Worm (Caenorhabditis elegans): ENCODE data around the gene C55A1.11.
A peak's percentile ranks its signal among the peaks of the same experiment; 100 is the strongest.
"Not testable (repeated sequence)": the region's sequence is repeated elsewhere in the genome, so short reads cannot be mapped to it uniquely, and the experiment has no call there.

The C55A1.11 gene

DNA sequence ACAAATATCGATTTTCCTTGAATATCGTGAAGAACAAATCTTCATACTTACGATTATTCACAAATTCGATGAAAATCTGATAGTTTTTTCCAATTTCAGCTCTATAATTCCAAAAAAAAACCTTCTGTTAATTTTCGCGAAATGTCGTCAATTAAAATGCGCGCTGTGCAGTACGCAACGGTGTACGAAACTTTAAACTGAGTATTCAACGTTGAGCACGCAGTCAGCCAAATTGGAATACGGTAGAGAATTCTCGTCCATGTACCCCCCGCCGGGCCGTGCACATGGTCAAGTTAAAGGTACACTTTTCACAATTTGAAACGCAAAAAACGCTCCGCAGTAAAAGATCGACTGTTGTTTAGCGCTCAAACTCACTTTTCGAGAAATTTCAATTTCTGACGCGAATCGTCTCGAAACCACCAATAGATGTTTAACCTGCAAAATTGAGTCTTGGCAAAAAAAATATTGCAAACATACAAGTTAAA lies 35.4 kb upstream of the C55A1.11 start, which contains the start of gene F28F8.7 (continued):
- TF ChIP-seq ztf-3 (GFP tag; optimal IDR thresholded peaks at IDR 0.05) (peak; percentile 46), snpc-4 (tag; optimal IDR thresholded peaks at IDR 0.05) (peak in 2 of 4 experiments; percentile 63 to 82), cebp-1 (GFP tag; IDR thresholded peaks at IDR 0.05) (peak; percentile 74), cebp-1 (tag; optimal IDR thresholded peaks at IDR 0.05) (peak; percentile 78), ceh-100 (GFP tag; IDR thresholded peaks at IDR 0.05) (peak; percentile 79), madf-6 (GFP tag; IDR thresholded peaks at IDR 0.05) (peak; percentile 50), Y79H2A.3 (GFP tag; conservative IDR thresholded peaks at IDR 0.05) (peak; percentile 45), egl-18 (GFP tag; IDR thresholded peaks at IDR 0.05) (0 out of 2 replicates have a peak, but pooled peaks have one; percentile 25), let-607 (tag; optimal IDR thresholded peaks at IDR 0.05) (peak; percentile 51 to 85), rcor-1 (GFP tag; IDR thresholded peaks at IDR 0.05) (peak; percentile 68; the same call in 1 of the 2 replicates), lin-40 (tag; optimal IDR thresholded peaks at IDR 0.05) (peak; percentile 69), atf-7 (tag; optimal IDR thresholded peaks at IDR 0.05) (peak; percentile 79), Y95B8A.8 (GFP tag; IDR thresholded peaks at IDR 0.05) (peak; percentile 79), rec-8 (tag; optimal IDR thresholded peaks at IDR 0.05) (peak; percentile 26 to 55), somi-1 (GFP tag; optimal IDR thresholded peaks at IDR 0.05) (peak; percentile 38), ekl-4 (GFP tag; IDR thresholded peaks at IDR 0.05) (peak; percentile 51; the same call in 1 of the 2 replicates), F37B4.10 (GFP tag; IDR thresholded peaks at IDR 0.05) (0 out of 2 replicates have a peak, but pooled peaks have one; percentile 31), let-526 (GFP tag; IDR thresholded peaks at IDR 0.05) (peak; percentile 71; the same call in 1 of the 2 replicates), nhr-80 (tag; optimal IDR thresholded peaks at IDR 0.05) (peak; percentile 75), athp-1 (tag; optimal IDR thresholded peaks at IDR 0.05) (peak; percentile 38), hsf-1 (GFP tag; IDR thresholded peaks at IDR 0.05) (peak; percentile 65)
- not testable (repeated sequence) for TF ChIP-seq snpc-4 (GFP tag; optimal IDR thresholded peaks at IDR 0.05)

- TF ChIP-seq mxl-1 (tag; optimal IDR thresholded peaks at IDR 0.05) (no peak), ZK185.1 (tag; optimal IDR thresholded peaks at IDR 0.05; ENCODE audit: poor library complexity, severe bottlenecking) (no peak), F49E8.2 (tag; optimal IDR thresholded peaks at IDR 0.05; ENCODE audit: insufficient read depth) (no peak), fkh-3 (tag; optimal IDR thresholded peaks at IDR 0.05) (no peak), F37B4.10 (GFP tag; IDR thresholded peaks at IDR 0.05) (no peak), Y95B8A.8 (GFP tag; IDR thresholded peaks at IDR 0.05) (no peak), unc-130 (GFP tag; optimal IDR thresholded peaks at IDR 0.05) (no peak), bed-2 (GFP tag; IDR thresholded peaks at IDR 0.05) (no peak), ztf-26 (tag; optimal IDR thresholded peaks at IDR 0.05) (no peak), B0261.1 (tag; optimal IDR thresholded peaks at IDR 0.05) (no peak)
Observed at ce11 chrV:15594573-15594972, 31.1 kb upstream of the C55A1.11 start, which contains the start of gene fbxa-139. Gene fbxa-139 (minus strand): TSS chrV:15594673.

DNA sequence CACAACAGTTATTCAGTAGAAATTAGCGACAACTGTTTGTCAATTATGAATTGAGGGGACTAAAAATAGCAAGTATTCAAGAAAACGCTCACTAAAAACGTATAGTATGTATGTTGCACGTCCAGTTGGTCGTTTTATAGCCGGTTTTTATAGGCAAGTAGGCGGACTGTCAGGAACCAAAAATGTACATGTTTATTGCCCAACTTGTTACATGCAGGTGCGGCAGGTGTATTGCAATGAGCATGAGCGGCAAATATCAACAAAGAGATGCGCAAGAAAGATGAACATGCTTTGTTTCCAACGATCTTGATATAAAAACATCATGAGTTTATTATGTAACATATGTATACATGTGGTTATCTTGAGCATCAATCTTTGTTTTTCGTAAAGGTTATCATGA lies 25.9 kb upstream of the C55A1.11 start, which contains the start of gene B0391.14:
Gene B0391.14, minus strand, starts transcription at position 101 of the 400 bp plus-strand sequence.
- TF ChIP-seq Y56A3A.18 (GFP tag; IDR thresholded peaks at IDR 0.05); cebp-1 (GFP tag; IDR thresholded peaks at IDR 0.05); cebp-1 (tag; optimal IDR thresholded peaks at IDR 0.05); attf-3 (GFP tag; conservative IDR thresholded peaks at IDR 0.05): not testable (repeated sequence)

DNA sequence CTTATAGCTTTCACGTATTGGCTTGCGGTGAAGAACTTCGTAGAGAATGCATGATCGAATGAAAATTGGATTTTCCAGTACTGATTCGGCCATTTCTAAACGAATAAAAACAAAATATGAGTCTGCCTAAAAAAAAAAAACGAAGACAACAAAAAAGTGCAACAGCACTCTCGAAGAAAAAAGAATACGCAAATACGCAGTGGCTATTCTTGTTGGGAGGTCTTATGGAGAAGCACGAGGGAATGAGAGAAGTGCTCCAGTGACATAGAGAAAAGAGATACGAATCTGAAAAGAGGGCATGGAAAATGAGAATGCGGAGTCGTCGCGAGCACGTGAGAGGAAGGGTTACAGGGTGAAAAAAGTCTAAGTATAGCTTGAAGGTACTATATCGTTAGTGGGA lies 23.4 kb upstream of the C55A1.11 start, which contains the start of gene fbxa-152:
Gene fbxa-152, minus strand, starts transcription at position 101 of the 400 bp plus-strand sequence.
- TF ChIP-seq tbx-9 (tag; optimal IDR thresholded peaks at IDR 0.05; ENCODE audit: borderline replicate concordance) (no peak), attf-3 (GFP tag; conservative IDR thresholded peaks at IDR 0.05) (no peak), athp-1 (tag; optimal IDR thresholded peaks at IDR 0.05) (no peak), lin-40 (tag; optimal IDR thresholded peaks at IDR 0.05) (no peak), Y67H2A.10 (GFP tag; conservative IDR thresholded peaks at IDR 0.05) (no peak), mcd-1 (GFP tag; IDR thresholded peaks at IDR 0.05) (no peak), zim-3 (tag; optimal IDR thresholded peaks at IDR 0.05) (no peak), Y53G8AR.9 (GFP tag; conservative IDR thresholded peaks at IDR 0.05) (no peak), ztf-3 (GFP tag; optimal IDR thresholded peaks at IDR 0.05) (no peak), ceh-58 (GFP tag; IDR thresholded peaks at IDR 0.05) (no peak), ztf-6 (GFP tag; IDR thresholded peaks at IDR 0.05) (no peak)
